Worm (Caenorhabditis elegans) whole organism, L4 larva: ENCODE results near the gene C16B8.2.
A peak's percentile ranks its signal among the peaks of the same experiment; 100 is the strongest.

Experiments
- D1046.2 ChIP-seq: fragments of 200-800 bp; sonication (Bioruptor generic); IDR thresholded peaks from 2 replicates; pipeline ENCODE4 v1.3.6; 2022; ENCODE audit warnings: missing genetic modification characterization, missing compliant biosample characterization
- F10B5.3 ChIP-seq: sonication (generic microtip); optimal IDR thresholded peaks from 2 replicates; lab custom pipeline; 2016; ENCODE audit warnings: mild to moderate bottlenecking, missing genetic modification characterization, missing compliant biosample characterization
- F26F4.8 ChIP-seq: fragments of 200-800 bp; sonication (Bioruptor generic); conservative IDR thresholded peaks from 2 replicates; pipeline ENCODE4 v1.3.6; 2022; ENCODE audit warnings: missing genetic modification characterization, missing compliant biosample characterization
- F37D6.2 ChIP-seq: sonication (generic microtip); optimal IDR thresholded peaks from 2 replicates; lab custom pipeline; 2016; ENCODE audit warnings: mild to moderate bottlenecking, missing genetic modification characterization, missing compliant biosample characterization
- R02D3.7 ChIP-seq: fragments of 150-350 bp; sonication (generic microtip); optimal IDR thresholded peaks from 3 replicates; lab custom pipeline; 2014; ENCODE audit warnings: missing biosample characterization, missing genetic modification characterization
- T26A8.4 ChIP-seq: fragments of 200-800 bp; sonication (Bioruptor generic); IDR thresholded peaks from 2 replicates; pipeline ENCODE4 v1.3.6; 2022; ENCODE audit warnings: missing genetic modification characterization, missing compliant biosample characterization
- Y105C5A.15 ChIP-seq: fragments of 200-800 bp; sonication (Bioruptor generic); IDR thresholded peaks from 2 replicates; pipeline ENCODE4 v1.3.6; 2022; ENCODE audit warnings: missing genetic modification characterization, missing compliant biosample characterization
- Y48G9A.11 ChIP-seq: fragments of 200-800 bp; sonication (Bioruptor generic); IDR thresholded peaks from 2 replicates; pipeline ENCODE4 v1.3.6; 2022; ENCODE audit warnings: missing genetic modification reagents, missing genetic modification characterization, missing compliant biosample characterization
- Y5F2A.4 ChIP-seq: fragments of 200-800 bp; sonication (Bioruptor generic); optimal IDR thresholded peaks from 2 replicates; lab custom pipeline; 2018; ENCODE audit warnings: mild to moderate bottlenecking, missing genetic modification characterization, missing compliant biosample characterization
- Y75B8A.6 ChIP-seq: fragments of 200-800 bp; sonication (Bioruptor generic); IDR thresholded peaks from 2 replicates; pipeline ENCODE4 v1.3.6; 2022; ENCODE audit warnings: missing genetic modification reagents, missing genetic modification characterization, missing compliant biosample characterization
- aha-1 ChIP-seq: fragments of 150-350 bp; peaks from one replicate; lab custom pipeline; 2014; ENCODE audit warnings: missing biosample characterization, missing genetic modification characterization
- aly-2 ChIP-seq: sonication (generic microtip); optimal IDR thresholded peaks from 2 replicates; lab custom pipeline; 2018; ENCODE audit warnings: missing biosample characterization, missing genetic modification characterization
- ama-1 ChIP-seq: fragments of 150-350 bp; optimal IDR thresholded peaks from 2 replicates; lab custom pipeline; 2014; ENCODE audit warnings: inconsistent platforms, mixed read lengths
- arid-1 ChIP-seq: fragments of 200-800 bp; sonication (Bioruptor generic); conservative IDR thresholded peaks from 2 replicates; pipeline ENCODE4 v1.3.6; 2022; ENCODE audit warnings: missing genetic modification reagents, missing genetic modification characterization, missing compliant biosample characterization
- attf-4 ChIP-seq: sonication (generic microtip); optimal IDR thresholded peaks from 3 replicates; lab custom pipeline; 2017; ENCODE audit warnings: missing biosample characterization, missing genetic modification characterization
- ceh-20 ChIP-seq: fragments of 200-800 bp; sonication (Bioruptor generic); IDR thresholded peaks from 2 replicates; pipeline ENCODE4 v1.3.6; 2022; ENCODE audit warnings: missing genetic modification reagents, missing genetic modification characterization, missing compliant biosample characterization
- ceh-62 ChIP-seq: sonication (generic microtip); optimal IDR thresholded peaks from 2 replicates; lab custom pipeline; 2017; ENCODE audit warnings: missing biosample characterization, missing genetic modification characterization
- cey-2 ChIP-seq: sonication (generic microtip); optimal IDR thresholded peaks from 3 replicates; lab custom pipeline; 2017; ENCODE audit warnings: missing genetic modification characterization, mild to moderate bottlenecking, missing compliant biosample characterization, antibody characterized with exemption, borderline replicate concordance; ENCODE audit not compliant: insufficient read depth
- ctbp-1 ChIP-seq: fragments of 200-800 bp; sonication (Bioruptor generic); IDR thresholded peaks from 2 replicates; pipeline ENCODE4 v1.3.6; 2022; ENCODE audit warnings: missing genetic modification reagents, missing genetic modification characterization, missing compliant biosample characterization
- daf-19 ChIP-seq: fragments of 200-800 bp; sonication (Bioruptor generic); conservative IDR thresholded peaks from 2 replicates; pipeline ENCODE4 v1.3.6; 2022; ENCODE audit warnings: missing genetic modification characterization, missing compliant biosample characterization
- dmd-6 ChIP-seq: fragments of 200-800 bp; sonication (Bioruptor generic); IDR thresholded peaks from 2 replicates; pipeline ENCODE4 v1.3.6; 2022; ENCODE audit warnings: missing genetic modification reagents, missing genetic modification characterization, missing compliant biosample characterization
- dmd-8 ChIP-seq: fragments of 200-800 bp; sonication (Bioruptor generic); IDR thresholded peaks from 2 replicates; pipeline ENCODE4 v1.3.6; 2022; ENCODE audit warnings: missing genetic modification characterization, missing compliant biosample characterization
- dpl-1 ChIP-seq: fragments of 150-350 bp; optimal IDR thresholded peaks from 2 replicates; lab custom pipeline; 2014; ENCODE audit warnings: missing biosample characterization, missing genetic modification reagents, missing genetic modification characterization
- dve-1 ChIP-seq: sonication (generic microtip); optimal IDR thresholded peaks from 2 replicates; lab custom pipeline; 2017; ENCODE audit warnings: antibody characterized with exemption, mild to moderate bottlenecking, missing genetic modification characterization, missing compliant biosample characterization; ENCODE audit not compliant: insufficient read depth
- gei-8 ChIP-seq: fragments of 200-800 bp; sonication (Bioruptor generic); optimal IDR thresholded peaks from 2 replicates; lab custom pipeline; 2018; ENCODE audit warnings: mild to moderate bottlenecking, missing genetic modification characterization, missing compliant biosample characterization
- hlh-11 ChIP-seq: fragments of 200-800 bp; sonication (Bioruptor generic); optimal IDR thresholded peaks from 2 replicates; lab custom pipeline; 2018; ENCODE audit warnings: mild to moderate bottlenecking, missing genetic modification characterization, missing compliant biosample characterization
- hlh-30 ChIP-seq: sonication (generic microtip); optimal IDR thresholded peaks from 2 replicates; lab custom pipeline; 2017; ENCODE audit warnings: antibody characterized with exemption, mild to moderate bottlenecking, missing genetic modification characterization, missing compliant biosample characterization; ENCODE audit not compliant: insufficient read depth
- lim-7 ChIP-seq: fragments of 200-800 bp; sonication (Bioruptor generic); IDR thresholded peaks from 2 replicates; pipeline ENCODE4 v1.3.6; 2022; ENCODE audit warnings: missing genetic modification characterization, missing compliant biosample characterization
- lin-13 ChIP-seq: fragments of 150-350 bp; optimal IDR thresholded peaks from 2 replicates; lab custom pipeline; 2014; ENCODE audit warnings: missing biosample characterization, missing genetic modification reagents, missing genetic modification characterization
- lin-15B ChIP-seq: fragments of 150-350 bp; sonication (generic microtip); optimal IDR thresholded peaks from 3 replicates; lab custom pipeline; 2014; ENCODE audit warnings: missing biosample characterization, missing genetic modification characterization
- lin-38 ChIP-seq: fragments of 200-800 bp; sonication (Bioruptor generic); IDR thresholded peaks from 2 replicates; pipeline ENCODE4 v1.3.6; 2022; ENCODE audit warnings: missing genetic modification reagents, missing genetic modification characterization, missing compliant biosample characterization
- lir-3 ChIP-seq: sonication (generic microtip); optimal IDR thresholded peaks from 2 replicates; lab custom pipeline; 2016; ENCODE audit warnings: mild to moderate bottlenecking, missing genetic modification characterization, missing compliant biosample characterization
- madf-5 ChIP-seq, 2 experiments: fragments of 200-800 bp; sonication (Bioruptor generic); IDR thresholded peaks; 2 replicates each; pipeline ENCODE4 v1.3.6; 2022; ENCODE audit warnings: missing compliant biosample characterization in 2 of 2, missing genetic modification characterization in 2 of 2
- madf-9 ChIP-seq: fragments of 200-800 bp; sonication (Bioruptor generic); conservative IDR thresholded peaks from 2 replicates; pipeline ENCODE4 v1.3.6; 2022; ENCODE audit warnings: missing genetic modification reagents, missing genetic modification characterization, missing compliant biosample characterization
- mdt-29 ChIP-seq: fragments of 200-800 bp; sonication (Bioruptor generic); IDR thresholded peaks from 2 replicates; pipeline ENCODE4 v1.3.6; 2022; ENCODE audit warnings: missing genetic modification reagents, missing genetic modification characterization, missing compliant biosample characterization
- mep-1 ChIP-seq: fragments of 150-350 bp; sonication (generic microtip); optimal IDR thresholded peaks from 3 replicates; lab custom pipeline; 2014; ENCODE audit warnings: missing biosample characterization, missing genetic modification characterization
- mxl-2 ChIP-seq: fragments of 200-800 bp; sonication (Bioruptor generic); conservative IDR thresholded peaks from 2 replicates; pipeline ENCODE4 v1.3.6; 2022; ENCODE audit warnings: missing genetic modification reagents, missing genetic modification characterization, missing compliant biosample characterization
- mxl-3 ChIP-seq: fragments of 200-800 bp; sonication (Bioruptor generic); optimal IDR thresholded peaks from 2 replicates; lab custom pipeline; 2018; ENCODE audit warnings: mild to moderate bottlenecking, missing genetic modification characterization, missing compliant biosample characterization
- nhr-11 ChIP-seq: fragments of 150-350 bp; optimal IDR thresholded peaks from 2 replicates; lab custom pipeline; 2014; ENCODE audit warnings: missing biosample characterization, missing genetic modification characterization
- nhr-237 ChIP-seq: sonication (generic microtip); optimal IDR thresholded peaks from 2 replicates; lab custom pipeline; 2017; ENCODE audit warnings: missing biosample characterization, missing genetic modification characterization
- nhr-28 ChIP-seq: fragments of 150-350 bp; optimal IDR thresholded peaks from 2 replicates; lab custom pipeline; 2014; ENCODE audit warnings: missing biosample characterization, missing genetic modification characterization
- nhr-48 ChIP-seq: sonication (generic microtip); optimal IDR thresholded peaks from 2 replicates; lab custom pipeline; 2016; ENCODE audit warnings: mild to moderate bottlenecking, missing genetic modification characterization, missing compliant biosample characterization
- nhr-6 ChIP-seq: fragments of 150-350 bp; optimal IDR thresholded peaks from 2 replicates; lab custom pipeline; 2014; ENCODE audit warnings: missing biosample characterization, missing genetic modification characterization
- pqm-1 ChIP-seq: sonication (generic microtip); optimal IDR thresholded peaks from 2 replicates; lab custom pipeline; 2017; ENCODE audit warnings: missing biosample characterization, missing genetic modification characterization
- sdz-12 ChIP-seq: fragments of 200-800 bp; sonication (Bioruptor generic); optimal IDR thresholded peaks from 2 replicates; lab custom pipeline; 2018; ENCODE audit warnings: mild to moderate bottlenecking, missing genetic modification characterization, missing compliant biosample characterization
- set-16 ChIP-seq: fragments of 200-800 bp; sonication (Bioruptor generic); IDR thresholded peaks from 2 replicates; pipeline ENCODE4 v1.3.6; 2022; ENCODE audit warnings: missing genetic modification reagents, missing genetic modification characterization, missing compliant biosample characterization
- snpc-1.2 ChIP-seq: fragments of 200-800 bp; sonication (Bioruptor generic); IDR thresholded peaks from 2 replicates; pipeline ENCODE4 v1.3.6; 2022; ENCODE audit warnings: missing genetic modification reagents, missing genetic modification characterization, missing compliant biosample characterization
- tra-1 ChIP-seq: fragments of 200-800 bp; sonication (Bioruptor generic); IDR thresholded peaks from 2 replicates; pipeline ENCODE4 v1.3.6; 2022; ENCODE audit warnings: missing genetic modification reagents, missing genetic modification characterization, missing compliant biosample characterization
- zfp-2 ChIP-seq: sonication (generic microtip); optimal IDR thresholded peaks from 2 replicates; lab custom pipeline; 2016; ENCODE audit warnings: mild to moderate bottlenecking, missing genetic modification characterization, missing compliant biosample characterization
- zip-11 ChIP-seq: fragments of 200-800 bp; sonication (Bioruptor generic); IDR thresholded peaks from 2 replicates; pipeline ENCODE4 v1.3.6; 2022; ENCODE audit warnings: missing genetic modification characterization, missing compliant biosample characterization
- zip-2 ChIP-seq: fragments of 150-350 bp; optimal IDR thresholded peaks from 2 replicates; lab custom pipeline; 2014; ENCODE audit warnings: missing biosample characterization, missing genetic modification characterization
- ztf-11 ChIP-seq: fragments of 150-350 bp; optimal IDR thresholded peaks from 2 replicates; lab custom pipeline; 2014; ENCODE audit warnings: missing biosample characterization, missing genetic modification characterization

C16B8.2 gene

ce11 chrX:4008922-4009321, 42.7 kb upstream of the C16B8.2 start (continued):
- TF ChIP-seq mep-1 (tag; lab: Kevin White, UChicago) (peak; percentile 37), nhr-11 (no peak), arid-1 (GFP tag; lab: Robert Waterston, UW) (no peak), tra-1 (GFP tag; lab: Robert Waterston, UW) (peak; percentile 68; the same call in 1 of the 2 replicates), D1046.2 (GFP tag; lab: Robert Waterston, UW) (no peak), lim-7 (GFP tag; lab: Robert Waterston, UW) (no peak), mxl-3 (no peak), ceh-62 (no peak), dmd-8 (GFP tag; lab: Robert Waterston, UW) (no peak), madf-5 (GFP tag; IDR thresholded peaks at IDR 0.05; lab: Robert Waterston, UW) (no peak), Y75B8A.6 (GFP tag; lab: Robert Waterston, UW) (no peak), ctbp-1 (GFP tag; lab: Robert Waterston, UW) (no peak), nhr-237 (tag; lab: Kevin White, UChicago) (no peak), aly-2 (tag; lab: Kevin White, UChicago) (no peak), gei-8 (GFP tag; lab: Kevin White, UChicago) (no peak), zip-2 (no peak), Y5F2A.4 (GFP tag; lab: Kevin White, UChicago) (no peak), T26A8.4 (GFP tag; lab: Robert Waterston, UW) (no peak), F10B5.3 (tag; lab: Kevin White, UChicago) (no peak), aha-1 (tag; lab: Kevin White, UChicago) (peak; percentile 73), nhr-48 (tag; lab: Kevin White, UChicago) (peak; percentile 67), R02D3.7 (no peak), sdz-12 (GFP tag; lab: Kevin White, UChicago) (no peak)

ce11 chrX:4007724-4008123, 41.5 kb upstream of the C16B8.2 start:
- TF ChIP-seq mdt-29 (GFP tag; lab: Robert Waterston, UW) (no peak), ztf-11 (tag; lab: Kevin White, UChicago) (no peak), daf-19 (no peak), ama-1 (lab: Kevin White, UChicago) (no peak), dve-1 (peak; percentile 96), F37D6.2 (no peak), lin-15B (tag; lab: Kevin White, UChicago) (no peak), hlh-30 (tag; lab: Kevin White, UChicago) (peak; percentile 64), snpc-1.2 (no peak), pqm-1 (tag; lab: Kevin White, UChicago) (peak; percentile 93), ceh-20 (GFP tag; lab: Robert Waterston, UW) (peak; percentile 79), mxl-2 (GFP tag; lab: Robert Waterston, UW) (no peak), cey-2 (peak; percentile 57), aly-2 (tag; lab: Kevin White, UChicago) (no peak), lir-3 (no peak), F26F4.8 (no peak), Y105C5A.15 (GFP tag; lab: Robert Waterston, UW) (no peak), madf-9 (GFP tag; lab: Robert Waterston, UW) (no peak), attf-4 (tag; lab: Kevin White, UChicago) (no peak), Y5F2A.4 (GFP tag; lab: Kevin White, UChicago) (no peak), Y48G9A.11 (GFP tag; lab: Robert Waterston, UW) (no peak), Y75B8A.6 (GFP tag; lab: Robert Waterston, UW) (no peak), nhr-28 (tag; lab: Kevin White, UChicago) (peak; percentile 92), nhr-6 (tag; lab: Kevin White, UChicago) (no peak), dpl-1 (no peak), hlh-11 (tag; lab: Kevin White, UChicago) (peak; percentile 87), set-16 (GFP tag; lab: Robert Waterston, UW) (no peak), zip-11 (GFP tag; lab: Robert Waterston, UW) (no peak), zfp-2 (tag; lab: Kevin White, UChicago) (no peak), lin-38 (GFP tag; lab: Robert Waterston, UW) (no peak), lin-13 (GFP tag; lab: Kevin White, UChicago) (peak; percentile 69), dmd-6 (GFP tag; lab: Robert Waterston, UW) (peak; percentile 90)
